Worm (Caenorhabditis elegans) whole organism, early embryonic: ENCODE results near the gene C23H3.5.
"Not testable (repeated sequence)": the region's sequence is repeated elsewhere in the genome, so short reads cannot be mapped to it uniquely, and the experiment has no call there.

Experiments
- F13C5.2 ChIP-seq: sonication (generic microtip); optimal IDR thresholded peaks from 2 replicates; lab custom pipeline; 2017; ENCODE audit warnings: mild to moderate bottlenecking, missing genetic modification characterization, inconsistent platforms, missing compliant biosample characterization
- ceh-13 ChIP-seq: fragments of 200-800 bp; sonication (Bioruptor generic); optimal IDR thresholded peaks from 2 replicates; lab custom pipeline; 2018; ENCODE audit warnings: mild to moderate bottlenecking, missing genetic modification characterization, missing compliant biosample characterization
- ceh-36 ChIP-seq: sonication (generic microtip); optimal IDR thresholded peaks from 2 replicates; lab custom pipeline; 2016; ENCODE audit warnings: missing genetic modification characterization, inconsistent platforms, missing compliant biosample characterization
- ets-7 ChIP-seq: sonication (generic microtip); optimal IDR thresholded peaks from 2 replicates; lab custom pipeline; 2016; ENCODE audit warnings: missing genotype, missing genetic modification characterization, missing compliant biosample characterization
- hmbx-1 ChIP-seq: sonication (generic microtip); optimal IDR thresholded peaks from 2 replicates; lab custom pipeline; 2016; ENCODE audit warnings: mild to moderate bottlenecking, missing genetic modification characterization, missing compliant biosample characterization
- hmg-4 ChIP-seq: fragments of 200-800 bp; sonication (Bioruptor generic); optimal IDR thresholded peaks from 2 replicates; lab custom pipeline; 2018; ENCODE audit warnings: mild to moderate bottlenecking, missing genetic modification characterization, missing compliant biosample characterization
- scrt-1 ChIP-seq: fragments of 200-800 bp; sonication (Bioruptor generic); IDR thresholded peaks from 2 replicates; pipeline ENCODE4 v1.3.6; 2022; ENCODE audit warnings: missing genetic modification characterization, missing compliant biosample characterization

Gene C23H3.5

ce11 chrII:95177-95576, 47.8 kb downstream of the C23H3.5 start, which contains the start of gene C50D2.7:
Gene C50D2.7, minus strand, starts transcription at chrII:95277.
- TF ChIP-seq ceh-13 = no peak

- no peak for TF ChIP-seq ceh-36 (tag; lab: Kevin White, UChicago)
- no peak for TF ChIP-seq ets-7 (tag; lab: Kevin White, UChicago)
- TF ChIP-seq hmbx-1 (tag; lab: Kevin White, UChicago) = peak; percentile 40
- TF ChIP-seq scrt-1 (GFP tag; lab: Robert Waterston, UW) = no peak
- peak; percentile 69 for TF ChIP-seq F13C5.2 (tag; lab: Kevin White, UChicago)
Measured at ce11 chrII:97992-98763, 50.8 kb downstream of the C23H3.5 start, which contains the start of the genes luc-7L3 and sftb-6. Gene luc-7L3, minus strand, starts transcription at chrII:98027. Gene sftb-6, plus strand, starts transcription at chrII:98404.

- not testable (repeated sequence) for TF ChIP-seq hmg-4; ceh-13; ets-7 (tag; lab: Kevin White, UChicago)
Measured at ce11 chrII:98894-99293, 51.5 kb downstream of the C23H3.5 start, which contains the start of gene C50D2.10. Gene C50D2.10, plus strand, starts transcription at chrII:99138.
